Worm (Caenorhabditis elegans) whole organism, L4/young adult: Measurements from ENCODE around the gene C28F5.1.

Experiments used
- W03F9.2 ChIP-seq: fragments of 150-350 bp; optimal IDR thresholded peaks from 2 replicates; lab custom pipeline; 2014; ENCODE audit warnings: missing biosample characterization, missing genetic modification characterization
- dao-5 ChIP-seq: sonication (generic microtip); optimal IDR thresholded peaks from 2 replicates; lab custom pipeline; 2016; ENCODE audit warnings: missing genotype, missing genetic modification characterization, moderate library complexity, missing compliant biosample characterization

DNA sequence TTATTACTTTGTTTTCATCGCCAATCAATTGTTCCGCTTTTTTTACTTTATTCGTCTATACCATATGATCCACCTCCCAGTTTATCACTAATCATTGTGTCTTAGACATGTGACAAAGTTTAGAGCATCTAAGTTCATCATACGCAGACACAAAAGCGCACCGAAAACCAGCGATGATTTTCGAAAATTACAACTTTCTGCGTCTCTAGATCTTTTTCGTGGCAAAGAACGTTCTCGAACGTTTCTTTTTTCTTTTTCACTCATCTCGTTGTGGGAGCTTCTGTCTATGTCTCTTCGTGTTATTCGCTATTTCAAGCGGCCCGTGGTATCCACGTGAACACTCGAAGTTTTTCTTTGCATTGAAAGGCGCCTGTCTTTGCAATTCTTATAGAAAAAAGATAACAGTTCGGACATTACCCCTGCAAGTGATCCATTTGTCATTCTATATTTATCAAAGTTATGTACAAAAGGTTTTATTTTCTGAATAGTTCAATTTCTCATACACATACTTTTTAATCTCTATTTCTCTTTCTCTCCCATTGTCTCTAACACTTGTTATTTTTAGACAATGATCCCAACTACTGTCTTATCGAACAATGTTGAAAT is 24.1 kb downstream of the C28F5.1 start, which contains the start of gene ZK1290.5:
- TF ChIP-seq dao-5 (tag; lab: Kevin White, UChicago): no peak
- TF ChIP-seq W03F9.2 (tag; lab: Kevin White, UChicago): peak; percentile 88
